6 fruit fly cellular contexts compared by ENCODE assay signal in the genomic region with DNA sequence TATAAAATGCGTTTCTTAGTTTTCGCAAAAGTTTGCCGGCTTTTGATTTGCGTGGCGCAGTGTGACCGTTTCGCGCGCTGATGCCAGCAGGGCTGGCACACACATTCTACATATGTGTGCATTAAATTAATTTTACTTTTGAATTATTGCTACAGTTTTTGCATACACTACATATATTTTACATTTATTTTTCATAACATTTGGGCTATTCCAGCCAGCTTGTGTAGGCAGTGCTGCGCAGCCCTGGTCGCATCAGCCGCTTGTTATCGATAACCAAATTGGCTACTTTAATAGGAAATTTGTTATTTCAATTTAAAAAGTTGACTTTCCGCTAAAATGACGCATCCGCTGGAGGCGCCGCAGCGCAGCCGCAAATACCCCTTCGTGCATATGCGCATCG.
A peak's percentile ranks its signal among the peaks of the same experiment; 100 is the strongest.
TF ChIP-seq lines count a peak whose summit lies in the region.

A gene (minus strand): TSS at position 57 of the 400 bp plus-strand sequence.
A gene (plus strand): TSS at position 260 of the 400 bp plus-strand sequence.

- TF ChIP-seq CTCF in S2 (optimal IDR thresholded peaks at IDR 0.05; lab: Kevin White, UChicago), result peak; percentile 22 to 50
- peak; percentile 80 for TF ChIP-seq CTCF in whole organism, embryonic (GFP tag; optimal IDR thresholded peaks at IDR 0.05; lab: Kevin White, UChicago)

TF ChIP-seq in whole organism, adult, 20 proteins besides CTCF, POLR2A, EP300 and RAD21 (continues in another document):
- TF ChIP-seq cic (GFP tag; optimal IDR thresholded peaks at IDR 0.05; lab: Kevin White, UChicago), result no peak
- TF ChIP-seq Clk (GFP tag; optimal IDR thresholded peaks at IDR 0.05; lab: Kevin White, UChicago), result no peak
- TF ChIP-seq CG12768 (GFP tag; optimal IDR thresholded peaks at IDR 0.05; lab: Kevin White, UChicago), result peak; percentile 25
- TF ChIP-seq CG14711 (tag; optimal IDR thresholded peaks at IDR 0.05; lab: Kevin White, UChicago), result no peak
- no peak for TF ChIP-seq kay (GFP tag; lab: Kevin White, UChicago; ENCODE audit: borderline replicate concordance)
- TF ChIP-seq bab1 (GFP tag; optimal IDR thresholded peaks at IDR 0.05; lab: Kevin White, UChicago), result peak; percentile 69
- TF ChIP-seq ovo (GFP tag; optimal IDR thresholded peaks at IDR 0.05; lab: Kevin White, UChicago), result no peak
- TF ChIP-seq CG11617 (GFP tag; optimal IDR thresholded peaks at IDR 0.05; lab: Kevin White, UChicago), result peak; percentile 21
- TF ChIP-seq CG1620 (GFP tag; optimal IDR thresholded peaks at IDR 0.05; lab: Kevin White, UChicago), result peak; percentile 63
- peak; percentile 36 for TF ChIP-seq Mnt (GFP tag; optimal IDR thresholded peaks at IDR 0.05; lab: Kevin White, UChicago)
- TF ChIP-seq Crg-1 (GFP tag; optimal IDR thresholded peaks at IDR 0.05; lab: Kevin White, UChicago), result no peak
- TF ChIP-seq CG5204 (GFP tag; optimal IDR thresholded peaks at IDR 0.05; lab: Kevin White, UChicago), result no peak
- no peak for TF ChIP-seq CG33017 (tag; optimal IDR thresholded peaks at IDR 0.05; lab: Kevin White, UChicago)
- no peak for TF ChIP-seq cnc (optimal IDR thresholded peaks at IDR 0.05; lab: Kevin White, UChicago)
- peak; percentile 28 for TF ChIP-seq pad (GFP tag; optimal IDR thresholded peaks at IDR 0.05; lab: Kevin White, UChicago)
- peak; percentile 7 for TF ChIP-seq CG7045 (GFP tag; optimal IDR thresholded peaks at IDR 0.05; lab: Kevin White, UChicago)
- TF ChIP-seq CG7101 (tag; optimal IDR thresholded peaks at IDR 0.05; lab: Kevin White, UChicago), result peak; percentile 51

TF ChIP-seq in whole organism, embryonic, 481 proteins besides CTCF, POLR2A, EP300 and RAD21 (continues in another document):
- TF ChIP-seq ap (GFP tag; IDR thresholded peaks at IDR 0.05; lab: Robert Waterston, UW), result 0 out of 2 replicates have a peak, but pooled peaks have one; percentile 7
- no peak for TF ChIP-seq CG3407 (GFP tag; optimal IDR thresholded peaks at IDR 0.05; lab: Kevin White, UChicago)
- no peak for TF ChIP-seq sr (GFP tag; IDR thresholded peaks at IDR 0.05; lab: Robert Waterston, UW)
- TF ChIP-seq CG9215 (GFP tag; IDR thresholded peaks at IDR 0.05; lab: Robert Waterston, UW), result peak; percentile 42; the same call in 1 of the 2 replicates
- TF ChIP-seq fd64A (GFP tag; optimal IDR thresholded peaks at IDR 0.05; lab: Kevin White, UChicago), result no peak
- no peak for TF ChIP-seq CG32767 (GFP tag; IDR thresholded peaks at IDR 0.05; lab: Robert Waterston, UW)
- no peak for TF ChIP-seq btn (GFP tag; optimal IDR thresholded peaks at IDR 0.05; lab: Kevin White, UChicago)
- TF ChIP-seq Sry-β (GFP tag; optimal IDR thresholded peaks at IDR 0.05; lab: Kevin White, UChicago), result no peak
- peak; percentile 19 for TF ChIP-seq Camta (GFP tag; optimal IDR thresholded peaks at IDR 0.05; lab: Kevin White, UChicago)
- TF ChIP-seq az2 (GFP tag; optimal IDR thresholded peaks at IDR 0.05; lab: Kevin White, UChicago), result peak; percentile 40
- peak; percentile 70 for TF ChIP-seq knrl (GFP tag; IDR thresholded peaks at IDR 0.05; lab: Robert Waterston, UW; ENCODE audit: partially characterized antibody)
- peak; percentile 73 for TF ChIP-seq gfzf (GFP tag; optimal IDR thresholded peaks at IDR 0.05; lab: Kevin White, UChicago)
- no peak for TF ChIP-seq Oli (tag; optimal IDR thresholded peaks at IDR 0.05; lab: Kevin White, UChicago)
- no peak for TF ChIP-seq CG1233 (GFP tag; optimal IDR thresholded peaks at IDR 0.05; lab: Kevin White, UChicago)
- TF ChIP-seq slp2 (GFP tag; optimal IDR thresholded peaks at IDR 0.05; lab: Kevin White, UChicago), result peak; percentile 12
- TF ChIP-seq CG30020 (tag; optimal IDR thresholded peaks at IDR 0.05; lab: Kevin White, UChicago), result peak; percentile 56

TF ChIP-seq in whole organism, prepupa, 60 proteins besides CTCF, POLR2A, EP300 and RAD21 (continues in another document):
- no peak for TF ChIP-seq CG8119 (GFP tag; IDR thresholded peaks at IDR 0.05; lab: Robert Waterston, UW)
- TF ChIP-seq CG6163 (GFP tag; IDR thresholded peaks at IDR 0.05; lab: Robert Waterston, UW), result peak; percentile 64; the same call in 2 of the 3 replicates
- no peak for TF ChIP-seq topi (GFP tag; optimal IDR thresholded peaks at IDR 0.05; lab: Kevin White, UChicago)
- TF ChIP-seq CG15336 (GFP tag; IDR thresholded peaks at IDR 0.05; lab: Robert Waterston, UW), result 0 out of 2 replicates have a peak, but pooled peaks have one; percentile 18
- TF ChIP-seq fd59A (GFP tag; optimal IDR thresholded peaks at IDR 0.05; lab: Kevin White, UChicago), result no peak
- TF ChIP-seq net (GFP tag; optimal IDR thresholded peaks at IDR 0.05; lab: Kevin White, UChicago), result no peak
- peak; percentile 40 for TF ChIP-seq Hr39 (GFP tag; optimal IDR thresholded peaks at IDR 0.05; lab: Kevin White, UChicago)
- TF ChIP-seq svp (GFP tag; lab: Kevin White, UChicago), result no peak
- no peak for TF ChIP-seq dac (GFP tag; optimal IDR thresholded peaks at IDR 0.05; lab: Kevin White, UChicago)
- TF ChIP-seq Eip78C (GFP tag; lab: Kevin White, UChicago), result no peak
- TF ChIP-seq Hr38 (GFP tag; optimal IDR thresholded peaks at IDR 0.05; lab: Kevin White, UChicago), result no peak
- TF ChIP-seq CG8632 (GFP tag; optimal IDR thresholded peaks at IDR 0.05; lab: Kevin White, UChicago), result no peak
- no peak for TF ChIP-seq CG32006 (GFP tag; optimal IDR thresholded peaks at IDR 0.05; lab: Kevin White, UChicago)
- peak; percentile 31 for TF ChIP-seq Sox15 (GFP tag; optimal IDR thresholded peaks at IDR 0.05; lab: Kevin White, UChicago)
- TF ChIP-seq CG3032 (tag; optimal IDR thresholded peaks at IDR 0.05; lab: Kevin White, UChicago), result peak; percentile 68
- no peak for TF ChIP-seq CG11902 (GFP tag; optimal IDR thresholded peaks at IDR 0.05; lab: Kevin White, UChicago)
- no peak for TF ChIP-seq fd85E (GFP tag; optimal IDR thresholded peaks at IDR 0.05; lab: Kevin White, UChicago)
- TF ChIP-seq CG10631 (GFP tag; optimal IDR thresholded peaks at IDR 0.05; lab: Kevin White, UChicago), result no peak
- peak; percentile 54 for TF ChIP-seq lz (GFP tag; optimal IDR thresholded peaks at IDR 0.05; lab: Kevin White, UChicago)

TF ChIP-seq in whole organism, pupa, 21 proteins besides CTCF, POLR2A, EP300 and RAD21 (continues in another document):
- TF ChIP-seq CG9948 (tag; optimal IDR thresholded peaks at IDR 0.05; lab: Kevin White, UChicago), result peak; percentile 31
- TF ChIP-seq D1 (tag; optimal IDR thresholded peaks at IDR 0.05; lab: Kevin White, UChicago), result no peak
- TF ChIP-seq CG10348 (GFP tag; IDR thresholded peaks at IDR 0.05; lab: Robert Waterston, UW), result no peak
- TF ChIP-seq CG32121 (GFP tag; IDR thresholded peaks at IDR 0.05; lab: Robert Waterston, UW), result no peak
- no peak for TF ChIP-seq Pif1B (GFP tag; optimal IDR thresholded peaks at IDR 0.05; lab: Kevin White, UChicago)
- 0 out of 2 replicates have a peak, but pooled peaks have one; percentile 31 for TF ChIP-seq rn (GFP tag; IDR thresholded peaks at IDR 0.05; lab: Robert Waterston, UW)
- no peak for TF ChIP-seq CG14655 (GFP tag; optimal IDR thresholded peaks at IDR 0.05; lab: Kevin White, UChicago)
- no peak for TF ChIP-seq Snoo (tag; optimal IDR thresholded peaks at IDR 0.05; lab: Kevin White, UChicago)
- TF ChIP-seq CG8301 (tag; optimal IDR thresholded peaks at IDR 0.05; lab: Kevin White, UChicago), result no peak
- TF ChIP-seq CG4496 (GFP tag; IDR thresholded peaks at IDR 0.05; lab: Robert Waterston, UW), result peak; percentile 64; the same call in 2 of the 3 replicates
- TF ChIP-seq gl (tag; optimal IDR thresholded peaks at IDR 0.05; lab: Kevin White, UChicago), result no peak
- no peak for TF ChIP-seq EcR (GFP tag; optimal IDR thresholded peaks at IDR 0.05; lab: Kevin White, UChicago)
- no peak for TF ChIP-seq Pif1A (GFP tag; optimal IDR thresholded peaks at IDR 0.05; lab: Kevin White, UChicago)
- TF ChIP-seq fd96Ca (GFP tag; IDR thresholded peaks at IDR 0.05; lab: Robert Waterston, UW), result peak; percentile 62; the same call in 2 of the 3 replicates
- no peak for TF ChIP-seq CG12605 (GFP tag; IDR thresholded peaks at IDR 0.05; lab: Robert Waterston, UW)
- no peak for TF ChIP-seq CG34367 (tag; optimal IDR thresholded peaks at IDR 0.05; lab: Kevin White, UChicago)
- TF ChIP-seq CG15710 (tag; optimal IDR thresholded peaks at IDR 0.05; lab: Kevin White, UChicago), result peak; percentile 44
- TF ChIP-seq CG17806 (tag; optimal IDR thresholded peaks at IDR 0.05; lab: Kevin White, UChicago), result peak; percentile 56
- TF ChIP-seq CG8159 (tag; optimal IDR thresholded peaks at IDR 0.05; lab: Kevin White, UChicago), result peak; percentile 48
- TF ChIP-seq Ets98B (GFP tag; IDR thresholded peaks at IDR 0.05; lab: Robert Waterston, UW), result peak; percentile 59

TF ChIP-seq in whole organism, wandering third instar larva, 38 proteins besides CTCF, POLR2A, EP300 and RAD21:
- TF ChIP-seq ey (GFP tag; optimal IDR thresholded peaks at IDR 0.05; lab: Kevin White, UChicago) (peak; percentile 32), usp (GFP tag; optimal IDR thresholded peaks at IDR 0.05; lab: Kevin White, UChicago) (no peak), Dfd (GFP tag; optimal IDR thresholded peaks at IDR 0.05; lab: Kevin White, UChicago) (no peak), N (GFP tag; optimal IDR thresholded peaks at IDR 0.05; lab: Kevin White, UChicago) (no peak), CG9705 (GFP tag; optimal IDR thresholded peaks at IDR 0.05; lab: Kevin White, UChicago) (peak; percentile 37), sv (GFP tag; optimal IDR thresholded peaks at IDR 0.05; lab: Kevin White, UChicago) (peak; percentile 41), GATAd (GFP tag; optimal IDR thresholded peaks at IDR 0.05; lab: Kevin White, UChicago) (no peak), tai (GFP tag; optimal IDR thresholded peaks at IDR 0.05; lab: Kevin White, UChicago) (no peak), lola (GFP tag; optimal IDR thresholded peaks at IDR 0.05; lab: Kevin White, UChicago) (no peak), Rel (GFP tag; optimal IDR thresholded peaks at IDR 0.05; lab: Kevin White, UChicago) (no peak), Rel (tag; optimal IDR thresholded peaks at IDR 0.05; lab: Kevin White, UChicago) (no peak), woc (GFP tag; optimal IDR thresholded peaks at IDR 0.05; lab: Kevin White, UChicago) (no peak), Hnf4 (GFP tag; optimal IDR thresholded peaks at IDR 0.05; lab: Kevin White, UChicago) (no peak), jim (GFP tag; optimal IDR thresholded peaks at IDR 0.05; lab: Kevin White, UChicago) (no peak), foxo (GFP tag; optimal IDR thresholded peaks at IDR 0.05; lab: Kevin White, UChicago) (peak in 1 of 2 experiments; percentile 63), Sp1 (GFP tag; optimal IDR thresholded peaks at IDR 0.05; lab: Kevin White, UChicago) (peak; percentile 43), fru (GFP tag; optimal IDR thresholded peaks at IDR 0.05; lab: Kevin White, UChicago) (peak; percentile 46), HLH106 (tag; optimal IDR thresholded peaks at IDR 0.05; lab: Kevin White, UChicago) (peak; percentile 70), CG32264 (GFP tag; optimal IDR thresholded peaks at IDR 0.05; lab: Kevin White, UChicago) (no peak), OdsH (GFP tag; optimal IDR thresholded peaks at IDR 0.05; lab: Kevin White, UChicago) (peak; percentile 22)
